Fruit fly (Drosophila melanogaster) whole organism, prepupa: ENCODE measurements around the gene CG8924.

Experiments
- Blimp-1 ChIP-seq: fragments of 200-800 bp; sonication (Bioruptor generic); optimal IDR thresholded peaks from 3 replicates; lab custom pipeline; 2017; ENCODE audit warnings: missing biosample characterization, missing genetic modification characterization, mild to moderate bottlenecking, moderate library complexity, missing genetic modification reagents
- CG10631 ChIP-seq: fragments of 200-800 bp; sonication (Bioruptor generic); optimal IDR thresholded peaks from 2 replicates; lab custom pipeline; 2016; ENCODE audit warnings: missing biosample characterization, missing genetic modification characterization
- CG10669 ChIP-seq: fragments of 200-800 bp; sonication (Bioruptor generic); optimal IDR thresholded peaks from 3 replicates; lab custom pipeline; 2018; ENCODE audit warnings: missing biosample characterization, mild to moderate bottlenecking, missing genetic modification characterization, moderate library complexity
- CG11294 ChIP-seq: fragments of 200-800 bp; sonication (Bioruptor generic); IDR thresholded peaks from 2 replicates; pipeline ENCODE4 v1.3.6; 2022; ENCODE audit warnings: missing biosample characterization, missing genetic modification characterization
- CG11762 ChIP-seq: fragments of 200-800 bp; sonication (Bioruptor generic); optimal IDR thresholded peaks from 3 replicates; lab custom pipeline; 2016; ENCODE audit warnings: missing biosample characterization, missing genetic modification characterization; ENCODE audit not compliant: insufficient read depth
- CG31627 ChIP-seq: fragments of 200-800 bp; sonication (Bioruptor generic); optimal IDR thresholded peaks from 3 replicates; lab custom pipeline; 2016; ENCODE audit warnings: missing biosample characterization, missing genetic modification characterization
- CG32006 ChIP-seq: fragments of 200-800 bp; sonication (Bioruptor generic); optimal IDR thresholded peaks from 3 replicates; lab custom pipeline; 2017; ENCODE audit warnings: missing biosample characterization, mild to moderate bottlenecking, missing genetic modification characterization
- CG6276 ChIP-seq: fragments of 200-800 bp; sonication (Bioruptor generic); optimal IDR thresholded peaks from 2 replicates; lab custom pipeline; 2017; ENCODE audit warnings: missing biosample characterization, mild to moderate bottlenecking, missing genetic modification characterization
- CG6808 ChIP-seq: fragments of 200-800 bp; sonication (Bioruptor generic); optimal IDR thresholded peaks from 3 replicates; lab custom pipeline; 2017; ENCODE audit warnings: missing biosample characterization, missing genetic modification characterization, mild to moderate bottlenecking, moderate library complexity, missing genetic modification reagents
- CG7368 ChIP-seq: fragments of 200-800 bp; sonication (Bioruptor generic); optimal IDR thresholded peaks from 3 replicates; lab custom pipeline; 2016; ENCODE audit warnings: missing biosample characterization, missing genetic modification characterization
- CG8119 ChIP-seq: fragments of 200-800 bp; sonication (Bioruptor generic); IDR thresholded peaks from 3 replicates; pipeline ENCODE4 v1.3.6; 2022; ENCODE audit warnings: missing biosample characterization, missing genetic modification characterization
- CG9139 ChIP-seq: fragments of 200-800 bp; sonication (Bioruptor generic); optimal IDR thresholded peaks from 3 replicates; lab custom pipeline; 2017; ENCODE audit warnings: missing biosample characterization, mild to moderate bottlenecking, missing genetic modification characterization
- Eip75B ChIP-seq: fragments of 200-800 bp; sonication (Bioruptor generic); optimal IDR thresholded peaks from 3 replicates; lab custom pipeline; 2016; ENCODE audit warnings: missing biosample characterization, missing genetic modification characterization
- Eip78C ChIP-seq: fragments of 200-800 bp; sonication (Bioruptor generic); peaks from one replicate; lab custom pipeline; 2016; ENCODE audit warnings: missing biosample characterization, missing genetic modification characterization
- Ets21C ChIP-seq: fragments of 200-800 bp; sonication (Bioruptor generic); optimal IDR thresholded peaks from 3 replicates; lab custom pipeline; 2016; ENCODE audit warnings: missing biosample characterization, missing genetic modification characterization
- Hr38 ChIP-seq: sonication (Bioruptor generic); optimal IDR thresholded peaks from 2 replicates; lab custom pipeline; 2016; ENCODE audit warnings: missing biosample characterization, missing genetic modification characterization
- Hr39 ChIP-seq: fragments of 200-800 bp; sonication (Bioruptor generic); optimal IDR thresholded peaks from 2 replicates; lab custom pipeline; 2016; ENCODE audit warnings: missing biosample characterization, missing genetic modification characterization
- Met ChIP-seq: fragments of 200-800 bp; sonication (Bioruptor generic); optimal IDR thresholded peaks from 3 replicates; lab custom pipeline; 2016; ENCODE audit warnings: missing biosample characterization, missing genetic modification characterization
- Smox ChIP-seq: fragments of 200-800 bp; sonication (Bioruptor generic); optimal IDR thresholded peaks from 3 replicates; lab custom pipeline; 2016; ENCODE audit warnings: missing biosample characterization, missing genetic modification characterization
- Sox14 ChIP-seq: fragments of 200-800 bp; sonication (Bioruptor generic); optimal IDR thresholded peaks from 3 replicates; lab custom pipeline; 2016; ENCODE audit warnings: missing biosample characterization, missing genetic modification characterization
- dac ChIP-seq: fragments of 200-800 bp; sonication (Bioruptor generic); optimal IDR thresholded peaks from 2 replicates; lab custom pipeline; 2017; ENCODE audit warnings: missing biosample characterization, mild to moderate bottlenecking, missing genetic modification characterization
- dsx ChIP-seq: fragments of 200-800 bp; optimal IDR thresholded peaks from 3 replicates; lab custom pipeline; 2019; ENCODE audit warnings: missing biosample characterization, mild to moderate bottlenecking, missing genetic modification characterization, moderate library complexity; ENCODE audit not compliant: poor library complexity, severe bottlenecking
- eg ChIP-seq: fragments of 200-800 bp; sonication (Bioruptor generic); IDR thresholded peaks from 3 replicates; pipeline ENCODE4 v1.3.6; 2022; ENCODE audit warnings: missing biosample characterization, missing genetic modification characterization
- esn ChIP-seq: fragments of 200-800 bp; sonication (Bioruptor generic); optimal IDR thresholded peaks from 2 replicates; lab custom pipeline; 2016; ENCODE audit warnings: missing biosample characterization, mild to moderate bottlenecking, missing genetic modification characterization, moderate library complexity
- fd85E ChIP-seq: fragments of 200-800 bp; sonication (Bioruptor generic); optimal IDR thresholded peaks from 3 replicates; lab custom pipeline; 2016; ENCODE audit warnings: missing biosample characterization, missing genetic modification characterization
- lz ChIP-seq: fragments of 200-800 bp; sonication (Bioruptor generic); optimal IDR thresholded peaks from 3 replicates; lab custom pipeline; 2016; ENCODE audit warnings: missing biosample characterization, missing genetic modification characterization
- net ChIP-seq: fragments of 200-800 bp; sonication (Bioruptor generic); optimal IDR thresholded peaks from 3 replicates; lab custom pipeline; 2016; ENCODE audit warnings: missing biosample characterization, missing genetic modification characterization
- pdm3 ChIP-seq: fragments of 200-800 bp; sonication (Bioruptor generic); optimal IDR thresholded peaks from 3 replicates; lab custom pipeline; 2016; ENCODE audit warnings: missing biosample characterization, missing genetic modification characterization
- salr ChIP-seq, 2 experiments: fragments of 200-800 bp; sonication (Bioruptor generic); optimal IDR thresholded peaks; 3 replicates each; lab custom pipeline; 2016 to 2018; ENCODE audit warnings: missing biosample characterization in 2 of 2, missing genetic modification characterization in 2 of 2, mild to moderate bottlenecking in 1 of 2
- spab ChIP-seq: fragments of 200-800 bp; sonication (Bioruptor generic); optimal IDR thresholded peaks from 2 replicates; lab custom pipeline; 2017; ENCODE audit warnings: missing biosample characterization, mild to moderate bottlenecking, missing genetic modification characterization, missing genetic modification reagents
- ss ChIP-seq, 2 experiments: fragments of 200-800 bp; sonication (Bioruptor generic); optimal IDR thresholded peaks; 2 replicates in 1 of 2; 3 replicates in 1 of 2; lab custom pipeline; 2017 to 2018; ENCODE audit warnings: mild to moderate bottlenecking in 2 of 2, missing biosample characterization in 2 of 2, missing genetic modification characterization in 2 of 2, moderate library complexity in 1 of 2
- svp ChIP-seq: fragments of 200-800 bp; sonication (Bioruptor generic); peaks from one replicate; lab custom pipeline; 2016; ENCODE audit warnings: missing biosample characterization, missing genetic modification characterization

Gene CG8924

DNA sequence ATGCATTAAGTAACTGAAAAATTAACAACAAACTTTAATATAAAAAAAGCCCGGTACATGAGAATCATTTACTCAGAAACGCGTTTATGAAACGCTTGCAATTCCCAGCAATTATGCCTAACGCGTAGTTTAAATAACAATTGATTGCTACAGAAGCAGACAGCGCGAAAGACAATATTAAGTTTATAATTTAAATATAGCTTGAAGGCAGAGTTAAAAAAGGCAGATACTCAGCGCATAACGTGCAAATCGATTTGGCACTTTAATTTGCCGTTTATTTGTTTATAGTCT lies at the start of gene CG8924:
CG8924 (plus strand) TSS at position 122 of the 291 bp plus-strand sequence.
- TF ChIP-seq CG10669 (no peak), CG11294 (GFP tag; lab: Robert Waterston, UW) (no peak), Eip78C (GFP tag; lab: Kevin White, UChicago) (peak; percentile 58)

DNA sequence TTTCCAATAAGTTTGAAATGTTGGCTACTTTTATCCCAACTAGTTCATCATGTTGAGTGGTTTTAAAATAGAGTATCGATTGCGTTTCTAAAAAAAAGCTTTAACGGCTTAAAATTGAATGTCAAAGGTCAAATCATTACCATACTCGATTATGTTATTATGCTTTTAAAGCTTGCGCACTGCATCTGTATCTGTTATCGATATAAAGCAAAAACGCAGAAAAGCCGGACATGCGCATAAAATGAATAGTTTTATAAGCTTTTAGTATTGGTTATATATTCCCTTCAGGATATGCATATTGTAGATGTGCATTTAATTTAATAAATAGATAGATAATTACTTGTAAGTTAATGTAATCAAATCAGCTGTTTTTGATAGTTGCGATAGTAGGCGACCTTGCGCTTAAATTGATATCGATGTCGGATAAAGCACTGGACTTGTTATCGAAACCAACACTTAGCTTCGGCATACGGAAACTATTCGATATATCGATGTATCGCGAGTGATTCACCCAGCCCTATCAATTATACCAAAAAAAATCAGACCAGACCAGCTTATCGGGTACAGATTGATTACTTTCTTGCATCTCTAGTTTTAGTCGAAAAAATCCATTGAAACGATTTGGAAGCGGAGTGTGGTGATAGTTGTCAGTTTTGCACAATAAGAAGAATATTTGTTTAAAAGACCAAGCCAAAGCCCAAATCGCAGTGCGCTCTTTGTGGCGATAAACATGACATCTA lies 49.1 kb upstream of the CG8924 start, which contains the start of gene shi:
shi (plus strand) TSS at position 511 of the 740 bp plus-strand sequence.
- no peak for TF ChIP-seq CG11294 (GFP tag; lab: Robert Waterston, UW)
- TF ChIP-seq Eip78C (GFP tag; lab: Kevin White, UChicago): peak; percentile 45
- peak; percentile 15 for TF ChIP-seq CG10631 (GFP tag; lab: Kevin White, UChicago)
- TF ChIP-seq lz (GFP tag; lab: Kevin White, UChicago): peak; percentile 6
- no peak for TF ChIP-seq eg
- no peak for TF ChIP-seq fd85E (GFP tag; lab: Kevin White, UChicago)
- no peak for TF ChIP-seq ss (GFP tag; optimal IDR thresholded peaks at IDR 0.05; lab: Kevin White, UChicago)
- TF ChIP-seq dac (GFP tag; lab: Kevin White, UChicago): no peak
- peak; percentile 18 for TF ChIP-seq Sox14 (GFP tag; lab: Kevin White, UChicago)
- TF ChIP-seq Ets21C (GFP tag; lab: Kevin White, UChicago): no peak
- TF ChIP-seq esn: peak; percentile 36
- no peak for TF ChIP-seq CG6808 (GFP tag; lab: Kevin White, UChicago)
- TF ChIP-seq CG8119 (GFP tag; lab: Robert Waterston, UW): no peak

DNA sequence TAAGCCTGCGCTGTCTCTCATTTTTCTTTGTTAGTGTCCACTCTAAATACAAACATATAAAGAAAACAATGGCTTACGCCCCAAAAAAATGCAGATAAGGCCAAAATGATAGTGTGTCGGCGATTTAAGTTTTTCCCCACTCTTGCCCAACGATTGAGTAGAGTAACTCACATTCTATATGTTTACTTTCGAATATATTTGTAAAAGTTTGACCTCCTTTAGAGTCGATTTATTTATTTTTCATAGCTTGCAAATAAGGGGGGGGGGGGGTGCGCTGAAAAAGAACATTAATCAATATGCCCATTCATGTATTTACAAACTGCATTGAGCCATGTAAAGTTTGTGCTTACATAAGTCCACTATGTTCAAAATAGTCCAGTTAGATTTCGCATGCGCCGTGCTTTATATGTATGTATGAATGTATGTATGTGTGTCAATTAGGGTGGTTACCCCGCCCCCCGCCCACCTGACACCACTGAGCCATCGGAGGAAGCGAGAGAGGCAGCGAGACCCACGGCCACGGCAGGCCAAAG lies 47.1 kb upstream of the CG8924 start:
- TF ChIP-seq Eip75B (GFP tag; lab: Kevin White, UChicago): no peak
- no peak for TF ChIP-seq svp (GFP tag; lab: Kevin White, UChicago)
- no peak for TF ChIP-seq Smox (GFP tag; lab: Kevin White, UChicago)
- no peak for TF ChIP-seq CG32006 (GFP tag; lab: Kevin White, UChicago)
- TF ChIP-seq dsx (GFP tag; lab: Kevin White, UChicago): no peak
- no peak for TF ChIP-seq Met (GFP tag; lab: Kevin White, UChicago)
- TF ChIP-seq CG31627 (GFP tag; lab: Kevin White, UChicago): no peak
- TF ChIP-seq net: no peak
- no peak for TF ChIP-seq lz (GFP tag; lab: Kevin White, UChicago)
- TF ChIP-seq CG9139 (GFP tag; lab: Kevin White, UChicago): no peak
- no peak for TF ChIP-seq Blimp-1
- TF ChIP-seq CG11294 (GFP tag; lab: Robert Waterston, UW): no peak
- TF ChIP-seq Hr38 (GFP tag; lab: Kevin White, UChicago): no peak
- TF ChIP-seq CG11762 (GFP tag; lab: Kevin White, UChicago): no peak
- no peak for TF ChIP-seq CG7368 (GFP tag; lab: Kevin White, UChicago)
- TF ChIP-seq pdm3 (GFP tag; lab: Kevin White, UChicago): no peak
- no peak for TF ChIP-seq spab
- no peak for TF ChIP-seq Hr39 (GFP tag; lab: Kevin White, UChicago)
- no peak for TF ChIP-seq salr (GFP tag; optimal IDR thresholded peaks at IDR 0.05; lab: Kevin White, UChicago)
- no peak for TF ChIP-seq CG6276 (GFP tag; lab: Kevin White, UChicago)

DNA sequence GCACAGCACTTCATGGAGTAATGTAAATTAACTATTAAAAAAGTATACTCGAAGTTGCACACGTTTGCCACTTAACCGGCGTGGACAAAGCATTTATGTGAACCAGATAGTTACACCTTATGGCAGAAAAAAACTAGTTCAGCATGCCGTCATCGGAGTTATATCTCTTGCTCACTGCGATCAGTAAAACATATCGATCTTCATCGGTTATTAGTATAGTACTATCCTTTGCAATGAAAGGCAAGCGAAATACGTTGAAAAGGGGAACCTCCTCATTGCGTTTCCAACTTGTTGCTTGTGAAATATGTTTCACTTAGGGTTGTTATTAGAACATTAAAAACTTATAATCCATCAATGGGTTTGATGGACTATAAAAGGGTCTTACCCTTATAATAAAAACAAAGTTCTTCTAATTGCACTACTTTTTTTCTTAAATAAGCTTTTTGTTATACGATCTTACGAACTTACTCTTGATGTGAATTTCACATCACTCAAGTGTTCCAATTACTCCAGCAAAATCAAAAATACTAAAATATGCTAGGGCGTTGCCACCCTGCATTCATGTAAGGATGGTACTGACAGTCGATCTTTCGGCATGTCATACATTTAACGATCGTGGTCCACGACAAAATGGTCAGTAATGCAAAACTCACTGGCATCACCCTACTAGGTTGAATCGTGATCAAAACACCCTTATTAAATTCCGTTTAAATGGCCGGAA lies 31.2 kb upstream of the CG8924 start, which contains the start of gene CycD:
CycD (minus strand) TSS at position 113 of the 721 bp plus-strand sequence.
- TF ChIP-seq Sox14 (GFP tag; lab: Kevin White, UChicago) (peak; percentile 67), esn (no peak), CG10631 (GFP tag; lab: Kevin White, UChicago) (peak; percentile 34), pdm3 (GFP tag; lab: Kevin White, UChicago) (peak; percentile 38)
